Fruit fly (Drosophila melanogaster): Measurements from ENCODE around the gene CG9018.

- TF ChIP-seq CG8478 (optimal IDR thresholded peaks at IDR 0.05) (no peak), CTCF (optimal IDR thresholded peaks at IDR 0.05) (no peak)
These were observed 40.2 kb downstream of the CG9018 start, which contains the start of gene CG8960 for dm6 chr3L:2196713-2197112.
